Fruit fly (Drosophila melanogaster) whole organism, wandering third instar larva: ENCODE results near the gene Nepl18.

Source experiments
- Abd-B ChIP-seq: fragments of >200 bp; optimal IDR thresholded peaks from 2 replicates; lab custom pipeline; 2017; ENCODE audit warnings: missing biosample characterization, missing genetic modification characterization
- CG32264 ChIP-seq: fragments of 200-800 bp; sonication (Bioruptor generic); optimal IDR thresholded peaks from 2 replicates; lab custom pipeline; 2016; ENCODE audit warnings: missing biosample characterization, missing genetic modification characterization
- CG9705 ChIP-seq: fragments of 200-800 bp; sonication (Bioruptor generic); optimal IDR thresholded peaks from 2 replicates; lab custom pipeline; 2018; ENCODE audit warnings: missing biosample characterization, mild to moderate bottlenecking, missing genetic modification characterization
- CrebA ChIP-seq: fragments of 200-800 bp; sonication (Bioruptor generic); optimal IDR thresholded peaks from 2 replicates; lab custom pipeline; 2016; ENCODE audit warnings: missing biosample characterization, mild to moderate bottlenecking, missing genetic modification characterization, borderline replicate concordance
- Dfd ChIP-seq: fragments of >200 bp; optimal IDR thresholded peaks from 2 replicates; lab custom pipeline; 2017; ENCODE audit warnings: missing biosample characterization, missing genetic modification characterization
- Dif ChIP-seq: fragments of 200-275, 200-300 bp; sonication (Bioruptor generic); optimal IDR thresholded peaks from 2 replicates; lab custom pipeline; 2018; ENCODE audit warnings: missing biosample characterization, missing genetic modification characterization; ENCODE audit not compliant: partially characterized antibody
- GATAd ChIP-seq: sonication (Bioruptor generic); optimal IDR thresholded peaks from 2 replicates; lab custom pipeline; 2016; ENCODE audit warnings: missing biosample characterization, missing genetic modification characterization
- HLH106 ChIP-seq: fragments of 200-800 bp; optimal IDR thresholded peaks from 3 replicates; lab custom pipeline; 2019; ENCODE audit warnings: missing biosample characterization, mild to moderate bottlenecking, missing genetic modification characterization, moderate library complexity
- Hnf4 ChIP-seq: fragments of 200-800 bp; sonication (Bioruptor generic); optimal IDR thresholded peaks from 2 replicates; lab custom pipeline; 2016; ENCODE audit warnings: missing biosample characterization, mild to moderate bottlenecking, missing genetic modification characterization
- Hr78 ChIP-seq: fragments of >200 bp; optimal IDR thresholded peaks from 2 replicates; lab custom pipeline; 2017; ENCODE audit warnings: missing biosample characterization, missing genetic modification characterization
- Hr83 ChIP-seq: fragments of 200-300 bp; sonication (Bioruptor generic); optimal IDR thresholded peaks from 2 replicates; lab custom pipeline; 2016; ENCODE audit warnings: missing biosample characterization, mild to moderate bottlenecking, missing genetic modification characterization, moderate library complexity; ENCODE audit not compliant: poor library complexity, severe bottlenecking
- Jra ChIP-seq: sonication (Bioruptor generic); optimal IDR thresholded peaks from 2 replicates; lab custom pipeline; 2016; ENCODE audit warnings: missing biosample characterization, missing genetic modification characterization
- Mio ChIP-seq: sonication (Bioruptor generic); optimal IDR thresholded peaks from 2 replicates; lab custom pipeline; 2016; ENCODE audit warnings: missing biosample characterization, missing genetic modification characterization
- Myc ChIP-seq: fragments of >200 bp; optimal IDR thresholded peaks from 2 replicates; lab custom pipeline; 2017
- N ChIP-seq: fragments of >200 bp; optimal IDR thresholded peaks from 2 replicates; lab custom pipeline; 2018; ENCODE audit warnings: missing biosample characterization, missing external identifiers, missing genetic modification characterization
- OdsH ChIP-seq: fragments of 200-800 bp; sonication (Bioruptor generic); optimal IDR thresholded peaks from 2 replicates; lab custom pipeline; 2016; ENCODE audit warnings: missing biosample characterization, mild to moderate bottlenecking, missing genetic modification characterization
- Rel ChIP-seq, 2 experiments: fragments of 200-800 bp; sonication (Bioruptor generic) in 1 of 2; optimal IDR thresholded peaks; 2 replicates in 1 of 2; 3 replicates in 1 of 2; lab custom pipeline; 2016 to 2019; ENCODE audit warnings: mild to moderate bottlenecking in 2 of 2, missing biosample characterization in 2 of 2, missing genetic modification characterization in 2 of 2, moderate library complexity in 1 of 2
- Sp1 ChIP-seq: fragments of 200-800 bp; sonication (Bioruptor generic); optimal IDR thresholded peaks from 3 replicates; lab custom pipeline; 2019; ENCODE audit warnings: missing biosample characterization, mild to moderate bottlenecking, missing genetic modification characterization, moderate library complexity
- Vsx2 ChIP-seq: fragments of 200-300, 225-300 bp; sonication (Bioruptor generic); optimal IDR thresholded peaks from 2 replicates; lab custom pipeline; 2018; ENCODE audit warnings: missing biosample characterization, missing genetic modification characterization; ENCODE audit not compliant: partially characterized antibody
- br ChIP-seq: fragments of 200-800 bp; sonication (Bioruptor generic); optimal IDR thresholded peaks from 2 replicates; lab custom pipeline; 2016; ENCODE audit warnings: missing biosample characterization, missing genetic modification characterization
- brk ChIP-seq: fragments of 200-800 bp; sonication (Bioruptor generic); optimal IDR thresholded peaks from 2 replicates; lab custom pipeline; 2016; ENCODE audit warnings: missing biosample characterization, mild to moderate bottlenecking, missing genetic modification characterization
- dl ChIP-seq, 2 experiments: fragments of 175-275, 200-275 bp in 1 of 2; fragments of 200-275 bp in 1 of 2; sonication (Bioruptor generic); optimal IDR thresholded peaks; lab custom pipeline; 2018; ENCODE audit warnings: mild to moderate bottlenecking in 2 of 2, missing biosample characterization in 2 of 2, missing genetic modification characterization in 2 of 2, moderate library complexity in 2 of 2; ENCODE audit not compliant: partially characterized antibody in 2 of 2, insufficient read depth in 1 of 2
- dmrt93B ChIP-seq: fragments of 200-800 bp; sonication (Bioruptor generic); optimal IDR thresholded peaks from 2 replicates; lab custom pipeline; 2018; ENCODE audit warnings: missing biosample characterization, mild to moderate bottlenecking, missing genetic modification characterization
- dsf ChIP-seq: sonication (Bioruptor generic); optimal IDR thresholded peaks from 2 replicates; lab custom pipeline; 2016; ENCODE audit warnings: missing biosample characterization, missing genetic modification characterization, borderline replicate concordance
- ey ChIP-seq: fragments of 200-800 bp; sonication (Bioruptor generic); optimal IDR thresholded peaks from 2 replicates; lab custom pipeline; 2016; ENCODE audit warnings: missing biosample characterization, missing genetic modification characterization
- foxo ChIP-seq, 2 experiments: fragments of 200-800 bp; sonication (Bioruptor generic); optimal IDR thresholded peaks; 2 replicates in 1 of 2; 3 replicates in 1 of 2; lab custom pipeline; 2016 to 2017; ENCODE audit warnings: missing biosample characterization in 2 of 2, missing genetic modification characterization in 2 of 2
- fru ChIP-seq: fragments of 200-800 bp; sonication (Bioruptor generic); optimal IDR thresholded peaks from 3 replicates; lab custom pipeline; 2016; ENCODE audit warnings: missing biosample characterization, mild to moderate bottlenecking, missing genetic modification characterization
- h ChIP-seq: fragments of 200-800 bp; sonication (Bioruptor generic); optimal IDR thresholded peaks from 3 replicates; lab custom pipeline; 2016; ENCODE audit warnings: missing biosample characterization, mild to moderate bottlenecking, missing genetic modification characterization
- jim ChIP-seq: fragments of 175-275, 200-325 bp; sonication (Bioruptor generic); optimal IDR thresholded peaks from 2 replicates; lab custom pipeline; 2016; ENCODE audit warnings: missing biosample characterization, mild to moderate bottlenecking, missing genetic modification characterization
- lola ChIP-seq: fragments of >200 bp; optimal IDR thresholded peaks from 2 replicates; lab custom pipeline; 2017; ENCODE audit warnings: missing biosample characterization, missing genetic modification characterization
- pan ChIP-seq: fragments of >200 bp; optimal IDR thresholded peaks from 2 replicates; lab custom pipeline; 2017
- psq ChIP-seq: fragments of 200-800 bp; sonication (Bioruptor generic); optimal IDR thresholded peaks from 3 replicates; lab custom pipeline; 2017; ENCODE audit warnings: missing biosample characterization, mild to moderate bottlenecking, missing genetic modification characterization, moderate library complexity
- rgr ChIP-seq: fragments of 200-800 bp; sonication (Bioruptor generic); optimal IDR thresholded peaks from 3 replicates; lab custom pipeline; 2016; ENCODE audit warnings: missing biosample characterization, mild to moderate bottlenecking, missing genetic modification characterization
- sage ChIP-seq: fragments of 200-800 bp; sonication (Bioruptor generic); optimal IDR thresholded peaks from 2 replicates; lab custom pipeline; 2016; ENCODE audit warnings: missing biosample characterization, mild to moderate bottlenecking, missing genetic modification characterization
- sv ChIP-seq: fragments of 200-800 bp; sonication (Bioruptor generic); optimal IDR thresholded peaks from 3 replicates; lab custom pipeline; 2016; ENCODE audit warnings: missing biosample characterization, missing genetic modification characterization
- tai ChIP-seq: sonication (Bioruptor generic); optimal IDR thresholded peaks from 2 replicates; lab custom pipeline; 2016; ENCODE audit warnings: missing biosample characterization, missing genetic modification characterization
- usp ChIP-seq: fragments of >200 bp; optimal IDR thresholded peaks from 2 replicates; lab custom pipeline; 2017; ENCODE audit warnings: missing biosample characterization, missing genetic modification characterization
- woc ChIP-seq: sonication (Bioruptor generic); optimal IDR thresholded peaks from 2 replicates; lab custom pipeline; 2016; ENCODE audit warnings: missing biosample characterization, mild to moderate bottlenecking, missing genetic modification characterization

Gene Nepl18

DNA sequence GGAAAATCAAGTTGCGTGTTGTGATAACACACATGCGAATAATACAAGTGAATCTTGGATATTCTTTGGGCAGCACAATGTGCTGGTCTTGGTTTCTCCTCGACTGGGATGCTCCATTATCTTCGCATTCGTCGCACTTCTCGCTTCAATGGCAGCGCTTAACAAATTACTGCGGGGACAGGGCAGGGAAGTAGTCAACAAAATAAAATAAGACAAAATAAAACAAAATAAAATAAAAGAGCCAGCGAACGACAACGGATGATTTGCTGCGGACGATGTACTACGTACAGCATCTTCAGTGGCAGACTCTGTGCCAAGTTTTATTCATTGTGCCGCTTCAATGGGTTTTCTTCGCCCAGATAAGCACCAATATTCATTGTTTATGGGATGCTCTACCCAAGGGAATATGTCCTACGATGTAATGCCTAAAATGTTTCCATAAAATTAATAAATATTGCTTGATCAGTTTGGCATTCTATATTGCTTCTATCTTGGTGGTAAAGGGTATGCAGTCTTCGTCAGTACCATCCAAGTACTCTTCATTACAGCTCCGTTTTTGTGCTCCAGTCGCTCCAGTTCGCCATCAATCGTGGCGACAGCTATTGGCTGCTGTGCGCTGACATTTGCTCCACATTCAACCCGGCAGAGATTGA, 28.4 kb upstream of the Nepl18 start:
- TF ChIP-seq h (GFP tag; lab: Kevin White, UChicago) (no peak), woc (GFP tag; lab: Kevin White, UChicago) (peak; percentile 6), psq (GFP tag; lab: Kevin White, UChicago) (no peak), sage (GFP tag; lab: Kevin White, UChicago) (no peak), Sp1 (GFP tag; lab: Kevin White, UChicago) (no peak), ey (GFP tag; lab: Kevin White, UChicago) (peak; percentile 7), brk (no peak), GATAd (GFP tag; lab: Kevin White, UChicago) (no peak)

- no peak for TF ChIP-seq lola (GFP tag; lab: Kevin White, UChicago)
- no peak for TF ChIP-seq sage (GFP tag; lab: Kevin White, UChicago)
- no peak for TF ChIP-seq GATAd (GFP tag; lab: Kevin White, UChicago)
- TF ChIP-seq Myc (lab: Kevin White, UChicago), result no peak
- TF ChIP-seq fru (GFP tag; lab: Kevin White, UChicago), result peak; percentile 0
- no peak for TF ChIP-seq sv (GFP tag; lab: Kevin White, UChicago)
- TF ChIP-seq brk, result no peak
- TF ChIP-seq OdsH (GFP tag; lab: Kevin White, UChicago), result peak; percentile 26
- no peak for TF ChIP-seq br (GFP tag; lab: Kevin White, UChicago)
- TF ChIP-seq dmrt93B (GFP tag; lab: Kevin White, UChicago), result peak; percentile 53
- no peak for TF ChIP-seq Dfd (GFP tag; lab: Kevin White, UChicago)
- TF ChIP-seq h (GFP tag; lab: Kevin White, UChicago), result no peak
- no peak for TF ChIP-seq N (GFP tag; lab: Kevin White, UChicago)
- no peak for TF ChIP-seq Dif (GFP tag; lab: Kevin White, UChicago)
- no peak for TF ChIP-seq Rel (GFP tag; optimal IDR thresholded peaks at IDR 0.05; lab: Kevin White, UChicago)
- TF ChIP-seq Rel (tag; optimal IDR thresholded peaks at IDR 0.05; lab: Kevin White, UChicago), result no peak
- no peak for TF ChIP-seq CG32264 (GFP tag; lab: Kevin White, UChicago)
- TF ChIP-seq dl (GFP tag; optimal IDR thresholded peaks at IDR 0.05; lab: Kevin White, UChicago; ENCODE audit: insufficient read depth in 1 of 2, partially characterized antibody in 2 of 2), result no peak
- no peak for TF ChIP-seq jim (GFP tag; lab: Kevin White, UChicago)
- TF ChIP-seq tai (GFP tag; lab: Kevin White, UChicago), result no peak
- peak; percentile 38 for TF ChIP-seq Sp1 (GFP tag; lab: Kevin White, UChicago)
- TF ChIP-seq psq (GFP tag; lab: Kevin White, UChicago), result peak; percentile 33
- TF ChIP-seq rgr (GFP tag; lab: Kevin White, UChicago), result peak; percentile 20
- no peak for TF ChIP-seq Abd-B (GFP tag; lab: Kevin White, UChicago)
- TF ChIP-seq CrebA (GFP tag; lab: Kevin White, UChicago), result no peak
- TF ChIP-seq Hnf4 (GFP tag; lab: Kevin White, UChicago), result no peak
- peak; percentile 32 for TF ChIP-seq HLH106 (tag; lab: Kevin White, UChicago)
- TF ChIP-seq Jra, result no peak
- no peak for TF ChIP-seq pan
- no peak for TF ChIP-seq CG9705
- TF ChIP-seq Hr78 (GFP tag; lab: Kevin White, UChicago), result no peak
- no peak for TF ChIP-seq Hr83 (GFP tag; lab: Kevin White, UChicago)
- TF ChIP-seq woc (GFP tag; lab: Kevin White, UChicago), result peak; percentile 19
- TF ChIP-seq Vsx2 (GFP tag; lab: Kevin White, UChicago), result no peak
- TF ChIP-seq ey (GFP tag; lab: Kevin White, UChicago), result no peak
- peak in 1 of 2 experiments; percentile 46 for TF ChIP-seq foxo (GFP tag; optimal IDR thresholded peaks at IDR 0.05; lab: Kevin White, UChicago)
- TF ChIP-seq usp (GFP tag; lab: Kevin White, UChicago), result no peak
- TF ChIP-seq dsf (GFP tag; lab: Kevin White, UChicago), result no peak
- TF ChIP-seq Mio, result no peak
Measured at dm6 chr3R:28847547-28848316, 27.7 kb upstream of the Nepl18 start.
